Worm (Caenorhabditis elegans): ENCODE data around the gene F08F8.10.

The F08F8.10 gene

DNA sequence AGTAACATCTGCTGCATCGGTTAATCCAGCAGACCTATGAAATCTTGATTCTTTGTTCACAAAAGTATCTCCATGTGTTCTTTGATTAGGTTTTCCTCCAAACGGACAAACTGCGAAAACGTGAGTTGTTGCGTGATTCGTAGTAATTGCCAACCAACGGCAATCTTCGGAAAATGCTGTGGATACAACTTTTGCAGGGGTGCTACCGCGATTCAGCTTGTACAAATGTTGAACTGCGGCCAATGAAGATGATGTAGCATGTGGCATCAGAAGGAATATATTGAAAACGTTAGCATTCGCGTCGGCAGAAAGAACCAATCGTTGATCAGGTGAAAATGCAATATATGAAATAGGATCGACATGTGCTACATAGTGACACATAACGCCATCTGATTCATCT lies 25.5 kb downstream of the F08F8.10 start:
- no peak for TF ChIP-seq mml-1 (tag; optimal IDR thresholded peaks at IDR 0.05)
- TF ChIP-seq tbx-2 (tag; optimal IDR thresholded peaks at IDR 0.05) = no peak
- TF ChIP-seq nhr-67 (tag; optimal IDR thresholded peaks at IDR 0.05) = no peak
- no peak for TF ChIP-seq daf-12 (tag; optimal IDR thresholded peaks at IDR 0.05)
- TF ChIP-seq nhr-76 (tag; optimal IDR thresholded peaks at IDR 0.05) = no peak
- TF ChIP-seq ceh-9 (tag; optimal IDR thresholded peaks at IDR 0.05) = no peak
- TF ChIP-seq jun-1 (tag; optimal IDR thresholded peaks at IDR 0.05) = no peak
- TF ChIP-seq egl-27 (tag; optimal IDR thresholded peaks at IDR 0.05) = no peak
- TF ChIP-seq nhr-23 (tag; optimal IDR thresholded peaks at IDR 0.05) = no peak
- TF ChIP-seq pha-4 (tag; optimal IDR thresholded peaks at IDR 0.05) = no peak
- no peak for TF ChIP-seq pqm-1 (tag; optimal IDR thresholded peaks at IDR 0.05)
- no peak for TF ChIP-seq lin-39 (tag; optimal IDR thresholded peaks at IDR 0.05)
- TF ChIP-seq ceh-28 (tag; optimal IDR thresholded peaks at IDR 0.05) = no peak
- no peak for TF ChIP-seq R02D3.7 (tag; optimal IDR thresholded peaks at IDR 0.05)
- TF ChIP-seq lin-15B (tag; optimal IDR thresholded peaks at IDR 0.05) = no peak
- TF ChIP-seq aly-2 (tag; optimal IDR thresholded peaks at IDR 0.05) = no peak
- TF ChIP-seq mdl-1 (tag; optimal IDR thresholded peaks at IDR 0.05) = no peak
- TF ChIP-seq lsy-12 (tag; optimal IDR thresholded peaks at IDR 0.05) = no peak
- no peak for TF ChIP-seq ama-1 (optimal IDR thresholded peaks at IDR 0.05)
- TF ChIP-seq hmg-11 (tag; optimal IDR thresholded peaks at IDR 0.05) = no peak

DNA sequence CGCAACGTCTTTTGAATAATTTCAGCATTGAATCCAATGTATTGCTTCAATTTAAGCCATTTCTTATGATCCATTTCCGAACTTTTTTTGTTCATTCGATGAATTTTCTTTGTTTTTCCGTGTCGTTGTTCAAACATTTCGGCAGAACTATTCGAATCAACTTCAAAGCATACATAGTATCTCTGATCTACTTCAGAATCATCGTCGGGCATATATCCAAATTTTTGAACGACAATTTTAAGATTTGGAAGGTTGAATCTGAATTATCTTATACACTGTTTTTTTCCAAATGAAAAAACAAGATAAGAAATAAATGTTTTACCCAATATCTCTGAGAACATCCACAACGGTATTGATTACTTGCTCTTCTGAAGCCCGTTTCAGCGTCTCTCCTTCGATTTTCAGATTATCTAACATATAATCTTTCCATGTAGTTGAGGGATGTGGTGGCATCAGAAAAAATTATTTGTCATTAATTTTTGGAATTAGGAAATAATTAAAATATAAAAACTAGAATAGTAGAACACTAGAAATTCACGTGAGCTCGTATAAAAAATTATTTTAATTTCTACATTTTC lies 27.9 kb downstream of the F08F8.10 start, which contains the start of gene lab-2:
lab-2 (minus strand) TSS at position 453 of the 578 bp plus-strand sequence.
- TF ChIP-seq elt-2 (tag; optimal IDR thresholded peaks at IDR 0.05) (peak; percentile 20), R02D3.7 (tag; optimal IDR thresholded peaks at IDR 0.05) (no peak), ztf-4 (tag; optimal IDR thresholded peaks at IDR 0.05) (peak; percentile 4), nhr-67 (tag; optimal IDR thresholded peaks at IDR 0.05) (no peak), ceh-9 (tag; optimal IDR thresholded peaks at IDR 0.05) (no peak), nhr-25 (tag; optimal IDR thresholded peaks at IDR 0.05) (peak; percentile 33), lin-15B (tag; optimal IDR thresholded peaks at IDR 0.05) (no peak), lsy-12 (tag; optimal IDR thresholded peaks at IDR 0.05) (peak; percentile 66), ama-1 (optimal IDR thresholded peaks at IDR 0.05) (peak; percentile 79), aly-2 (tag; optimal IDR thresholded peaks at IDR 0.05) (peak; percentile 15), jun-1 (tag; optimal IDR thresholded peaks at IDR 0.05) (peak; percentile 13)

DNA sequence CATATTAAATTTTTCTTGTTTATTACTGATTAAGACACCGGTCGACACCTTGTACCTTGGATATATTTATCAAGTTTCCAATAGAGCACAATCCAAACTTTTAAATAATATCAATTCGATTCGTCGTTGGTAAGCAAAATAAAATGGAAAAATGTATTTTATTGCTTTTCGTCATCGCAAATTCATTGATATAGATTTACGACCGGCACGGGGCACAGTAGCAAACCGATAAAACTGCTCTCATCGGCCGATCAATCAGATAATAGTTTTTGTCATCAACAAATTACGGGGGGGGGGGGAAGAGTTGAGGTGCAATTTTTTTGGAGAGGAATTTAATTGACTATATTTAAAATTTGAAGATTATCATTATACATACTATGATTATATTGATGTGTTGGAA lies 33.9 kb downstream of the F08F8.10 start:
- peak; percentile 1 for TF ChIP-seq pqm-1 (tag; optimal IDR thresholded peaks at IDR 0.05)
- no peak for TF ChIP-seq fkh-2 (tag; optimal IDR thresholded peaks at IDR 0.05)
- peak; percentile 69 for TF ChIP-seq elt-2 (tag; optimal IDR thresholded peaks at IDR 0.05)
- no peak for TF ChIP-seq skn-1 (tag; optimal IDR thresholded peaks at IDR 0.05)

DNA sequence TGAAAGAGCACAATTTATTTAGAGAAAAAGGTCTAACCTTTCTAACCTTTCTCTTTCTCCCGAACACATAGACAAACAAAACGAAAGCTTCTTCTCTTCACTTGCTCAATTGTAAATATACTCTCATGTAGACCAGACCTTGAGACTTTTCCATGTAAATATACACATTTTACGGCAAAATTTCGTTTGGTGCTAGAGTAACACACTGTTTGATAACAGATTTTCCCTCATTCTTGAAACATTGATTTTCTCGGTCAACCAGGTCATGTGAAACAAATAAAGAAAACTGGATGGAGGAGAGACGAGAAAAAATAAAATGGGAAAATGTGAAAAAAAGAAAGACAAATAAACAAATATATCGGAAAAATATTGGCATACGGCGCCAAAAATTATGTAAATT lies 35.2 kb downstream of the F08F8.10 start:
- TF ChIP-seq nfya-1 (tag; optimal IDR thresholded peaks at IDR 0.05; ENCODE audit: insufficient read depth) (no peak), jun-1 (tag; optimal IDR thresholded peaks at IDR 0.05) (no peak), eor-1 (tag; optimal IDR thresholded peaks at IDR 0.05) (no peak), skn-1 (tag; optimal IDR thresholded peaks at IDR 0.05) (no peak), ama-1 (optimal IDR thresholded peaks at IDR 0.05) (no peak), pha-4 (tag; optimal IDR thresholded peaks at IDR 0.05) (peak; percentile 99), nhr-76 (tag; optimal IDR thresholded peaks at IDR 0.05) (no peak), elt-2 (tag; optimal IDR thresholded peaks at IDR 0.05) (peak; percentile 55), lsy-12 (tag; optimal IDR thresholded peaks at IDR 0.05) (no peak), egl-5 (tag; optimal IDR thresholded peaks at IDR 0.05) (no peak), ZK546.5 (tag; optimal IDR thresholded peaks at IDR 0.05) (no peak), ceh-28 (tag; optimal IDR thresholded peaks at IDR 0.05) (no peak), pqm-1 (tag; optimal IDR thresholded peaks at IDR 0.05) (peak; percentile 34)

DNA sequence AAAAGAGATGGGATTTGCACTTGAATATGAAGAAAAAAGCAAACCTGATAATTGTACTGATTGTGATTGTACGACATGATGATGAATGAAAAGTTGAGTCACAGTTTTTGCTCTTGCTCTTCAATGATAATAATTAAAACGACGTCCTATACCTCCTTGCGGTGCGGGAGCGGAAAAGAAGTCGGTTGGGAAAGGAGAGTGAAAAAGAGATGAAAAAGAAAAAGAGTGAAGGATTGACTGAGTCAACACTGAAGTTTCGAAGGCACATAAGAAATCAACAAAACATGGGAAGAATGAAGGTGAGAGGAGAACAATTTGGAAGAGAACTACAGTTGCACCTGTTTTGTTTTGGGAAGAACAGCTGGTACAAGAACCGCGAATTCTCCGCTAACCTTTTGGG lies 37.8 kb downstream of the F08F8.10 start, which contains the start of gene F56C9.8:
F56C9.8 (minus strand) TSS at position 120 of the 400 bp plus-strand sequence.
- TF ChIP-seq tbx-2 (tag; optimal IDR thresholded peaks at IDR 0.05) = no peak
- peak; percentile 69 for TF ChIP-seq pqm-1 (tag; optimal IDR thresholded peaks at IDR 0.05)
- TF ChIP-seq elt-1 (tag; optimal IDR thresholded peaks at IDR 0.05) = no peak
- no peak for TF ChIP-seq lin-39 (tag; optimal IDR thresholded peaks at IDR 0.05)
- TF ChIP-seq elt-2 (tag; optimal IDR thresholded peaks at IDR 0.05) = peak; percentile 18
- no peak for TF ChIP-seq ceh-82 (tag; optimal IDR thresholded peaks at IDR 0.05)
- TF ChIP-seq nhr-23 (tag; optimal IDR thresholded peaks at IDR 0.05) = no peak
- TF ChIP-seq nhr-12 (tag; optimal IDR thresholded peaks at IDR 0.05) = no peak
- TF ChIP-seq pha-4 (tag; optimal IDR thresholded peaks at IDR 0.05) = peak; percentile 77
- no peak for TF ChIP-seq R02D3.7 (tag; optimal IDR thresholded peaks at IDR 0.05)
- no peak for TF ChIP-seq eor-1 (tag; optimal IDR thresholded peaks at IDR 0.05)
- no peak for TF ChIP-seq lsy-12 (tag; optimal IDR thresholded peaks at IDR 0.05)
- no peak for TF ChIP-seq nhr-237 (tag; optimal IDR thresholded peaks at IDR 0.05)

All from whole organism, L3 larva.